Worm (Caenorhabditis elegans) whole organism, L2 larva: Measurements from ENCODE around the gene suf-1.

ENCODE experiments used
- fos-1 ChIP-seq: fragments of 150-350 bp; optimal IDR thresholded peaks from 2 replicates; lab custom pipeline; 2014; ENCODE audit warnings: missing biosample characterization, missing genetic modification characterization
- sem-4 ChIP-seq: fragments of 150-350 bp; optimal IDR thresholded peaks from 2 replicates; lab custom pipeline; 2014; ENCODE audit warnings: missing biosample characterization, missing genetic modification reagents, missing genetic modification characterization
- unc-62 ChIP-seq: fragments of 150-350 bp; optimal IDR thresholded peaks from 2 replicates; lab custom pipeline; 2014; ENCODE audit warnings: missing biosample characterization, missing genetic modification reagents, missing genetic modification characterization
- ztf-4 ChIP-seq: fragments of 150-350 bp; optimal IDR thresholded peaks from 2 replicates; lab custom pipeline; 2014; ENCODE audit warnings: missing biosample characterization, missing genetic modification characterization

DNA sequence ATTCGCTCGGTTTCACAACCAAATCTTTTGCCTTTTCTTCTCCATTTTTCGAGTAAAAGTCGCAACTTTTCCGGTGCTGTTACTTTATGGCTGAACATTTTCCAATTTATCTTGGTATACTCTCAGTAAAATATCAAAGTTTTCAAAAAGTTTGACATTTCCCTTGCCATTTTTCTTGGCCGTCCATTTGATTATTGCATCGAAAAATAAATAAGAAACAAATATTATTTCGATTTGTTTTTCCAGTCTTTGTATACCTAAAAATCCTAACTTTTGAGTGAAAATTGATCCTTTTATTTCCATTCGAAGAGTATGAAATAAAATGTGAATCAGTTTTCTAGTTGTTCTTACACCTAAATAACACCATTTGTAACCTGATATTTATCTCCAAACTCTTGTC lies 42.8 kb downstream of the suf-1 start:
- TF ChIP-seq unc-62 (GFP tag; lab: Kevin White, UChicago) (no peak), sem-4 (tag; lab: Kevin White, UChicago) (no peak), fos-1 (no peak), ztf-4 (tag; lab: Kevin White, UChicago) (no peak)
